Fruit fly (Drosophila melanogaster): ENCODE results near the gene PolE1.

Gene PolE1

dm6 chr3R:23367540-23367939 lies 19.6 kb downstream of the PolE1 start:
- TF ChIP-seq CG15710 (tag; optimal IDR thresholded peaks at IDR 0.05) = no peak
- TF ChIP-seq Ets98B (GFP tag; IDR thresholded peaks at IDR 0.05) = peak; percentile 43
- peak; percentile 0 for TF ChIP-seq Pif1A (GFP tag; optimal IDR thresholded peaks at IDR 0.05)
- TF ChIP-seq CG13204 (GFP tag; optimal IDR thresholded peaks at IDR 0.05) = no peak
- peak; percentile 53 for TF ChIP-seq CG8301 (tag; optimal IDR thresholded peaks at IDR 0.05)
- TF ChIP-seq Pif1B (GFP tag; optimal IDR thresholded peaks at IDR 0.05) = no peak
- TF ChIP-seq CG12605 (GFP tag; IDR thresholded peaks at IDR 0.05) = no peak
- peak; percentile 58 for TF ChIP-seq CG14655 (GFP tag; optimal IDR thresholded peaks at IDR 0.05)
- TF ChIP-seq fd96Ca (GFP tag; IDR thresholded peaks at IDR 0.05) = no peak
- TF ChIP-seq CG17806 (tag; optimal IDR thresholded peaks at IDR 0.05) = no peak
- no peak for TF ChIP-seq CG32121 (GFP tag; IDR thresholded peaks at IDR 0.05)
- no peak for TF ChIP-seq CG8159 (tag; optimal IDR thresholded peaks at IDR 0.05)
- TF ChIP-seq CG10348 (GFP tag; IDR thresholded peaks at IDR 0.05) = no peak
- TF ChIP-seq Snoo (tag; optimal IDR thresholded peaks at IDR 0.05) = no peak
- TF ChIP-seq gl (tag; optimal IDR thresholded peaks at IDR 0.05) = no peak
- no peak for TF ChIP-seq D1 (tag; optimal IDR thresholded peaks at IDR 0.05)
- TF ChIP-seq CG9948 (tag; optimal IDR thresholded peaks at IDR 0.05) = no peak
- TF ChIP-seq rn (GFP tag; IDR thresholded peaks at IDR 0.05) = no peak
- TF ChIP-seq CG4496 (GFP tag; IDR thresholded peaks at IDR 0.05) = peak; percentile 57; the same call in 2 of the 3 replicates

- TF ChIP-seq CG8301 (tag; optimal IDR thresholded peaks at IDR 0.05) (peak; percentile 44), CG15710 (tag; optimal IDR thresholded peaks at IDR 0.05) (peak; percentile 11), CG10348 (GFP tag; IDR thresholded peaks at IDR 0.05) (no peak), CG17806 (tag; optimal IDR thresholded peaks at IDR 0.05) (no peak), CG4496 (GFP tag; IDR thresholded peaks at IDR 0.05) (no peak), CG8159 (tag; optimal IDR thresholded peaks at IDR 0.05) (peak; percentile 8), CG9948 (tag; optimal IDR thresholded peaks at IDR 0.05) (peak; percentile 25), Pif1B (GFP tag; optimal IDR thresholded peaks at IDR 0.05) (peak; percentile 7), fd96Ca (GFP tag; IDR thresholded peaks at IDR 0.05) (0 out of 3 replicates have a peak, but pooled peaks have one; percentile 39), EcR (GFP tag; optimal IDR thresholded peaks at IDR 0.05) (no peak), Snoo (tag; optimal IDR thresholded peaks at IDR 0.05) (no peak), Pif1A (GFP tag; optimal IDR thresholded peaks at IDR 0.05) (peak; percentile 43), CG13204 (GFP tag; optimal IDR thresholded peaks at IDR 0.05) (no peak), CG14655 (GFP tag; optimal IDR thresholded peaks at IDR 0.05) (peak; percentile 60), Ets98B (GFP tag; IDR thresholded peaks at IDR 0.05) (no peak), D1 (tag; optimal IDR thresholded peaks at IDR 0.05) (no peak), CG34367 (tag; optimal IDR thresholded peaks at IDR 0.05) (peak; percentile 10), gl (tag; optimal IDR thresholded peaks at IDR 0.05) (no peak), CG12605 (GFP tag; IDR thresholded peaks at IDR 0.05) (no peak), rn (GFP tag; IDR thresholded peaks at IDR 0.05) (no peak), CG32121 (GFP tag; IDR thresholded peaks at IDR 0.05) (no peak)
Measured at dm6 chr3R:23368235-23368634, 20.3 kb downstream of the PolE1 start.

DNA sequence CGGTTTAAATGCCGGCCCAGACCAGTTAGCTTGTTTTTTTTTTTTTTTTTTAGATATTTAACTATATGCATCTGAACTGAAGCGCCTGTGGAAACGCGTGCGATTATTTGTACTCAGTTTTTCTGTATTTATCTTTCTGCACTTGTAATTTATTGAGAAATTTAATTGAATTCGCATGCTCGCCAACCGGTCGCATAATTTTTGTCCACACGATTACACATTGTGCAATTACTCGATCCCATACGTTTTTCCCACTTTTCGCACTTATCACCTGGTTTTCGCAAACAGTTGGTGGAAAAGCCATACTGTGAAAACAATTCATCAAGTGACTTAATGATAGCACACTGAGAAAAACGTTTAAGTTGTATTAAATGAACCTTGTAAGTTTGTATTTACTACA lies 24.7 kb downstream of the PolE1 start, which contains the start of gene CG42827:
Gene CG42827, plus strand, starts transcription at position 301 of the 400 bp plus-strand sequence.
- TF ChIP-seq rn (GFP tag; IDR thresholded peaks at IDR 0.05) (no peak), fd96Ca (GFP tag; IDR thresholded peaks at IDR 0.05) (no peak), CG8301 (tag; optimal IDR thresholded peaks at IDR 0.05) (no peak), CG12605 (GFP tag; IDR thresholded peaks at IDR 0.05) (no peak), Snoo (tag; optimal IDR thresholded peaks at IDR 0.05) (no peak), CG8159 (tag; optimal IDR thresholded peaks at IDR 0.05) (no peak), CG15710 (tag; optimal IDR thresholded peaks at IDR 0.05) (no peak), CG32121 (GFP tag; IDR thresholded peaks at IDR 0.05) (no peak), CG14655 (GFP tag; optimal IDR thresholded peaks at IDR 0.05) (no peak), CG9948 (tag; optimal IDR thresholded peaks at IDR 0.05) (no peak), EcR (GFP tag; optimal IDR thresholded peaks at IDR 0.05) (no peak), gl (tag; optimal IDR thresholded peaks at IDR 0.05) (no peak), Pif1A (GFP tag; optimal IDR thresholded peaks at IDR 0.05) (no peak), D1 (tag; optimal IDR thresholded peaks at IDR 0.05) (no peak), CG34367 (tag; optimal IDR thresholded peaks at IDR 0.05) (no peak), CG13204 (GFP tag; optimal IDR thresholded peaks at IDR 0.05) (no peak)

- no peak for TF ChIP-seq gl (tag; optimal IDR thresholded peaks at IDR 0.05)
- no peak for TF ChIP-seq CG32121 (GFP tag; IDR thresholded peaks at IDR 0.05)
- TF ChIP-seq CG15710 (tag; optimal IDR thresholded peaks at IDR 0.05) = no peak
- no peak for TF ChIP-seq fd96Ca (GFP tag; IDR thresholded peaks at IDR 0.05)
- TF ChIP-seq CG17806 (tag; optimal IDR thresholded peaks at IDR 0.05) = no peak
- no peak for TF ChIP-seq EcR (GFP tag; optimal IDR thresholded peaks at IDR 0.05)
- TF ChIP-seq CG12605 (GFP tag; IDR thresholded peaks at IDR 0.05) = no peak
- no peak for TF ChIP-seq CG34367 (tag; optimal IDR thresholded peaks at IDR 0.05)
- no peak for TF ChIP-seq CG13204 (GFP tag; optimal IDR thresholded peaks at IDR 0.05)
- TF ChIP-seq Pif1A (GFP tag; optimal IDR thresholded peaks at IDR 0.05) = no peak
- TF ChIP-seq rn (GFP tag; IDR thresholded peaks at IDR 0.05) = no peak
- no peak for TF ChIP-seq CG8159 (tag; optimal IDR thresholded peaks at IDR 0.05)
- no peak for TF ChIP-seq Ets98B (GFP tag; IDR thresholded peaks at IDR 0.05)
- no peak for TF ChIP-seq CG14655 (GFP tag; optimal IDR thresholded peaks at IDR 0.05)
- no peak for TF ChIP-seq Pif1B (GFP tag; optimal IDR thresholded peaks at IDR 0.05)
Measured at dm6 chr3R:23373403-23373802, 25.5 kb downstream of the PolE1 start, which contains the start of gene CG42828. CG42828 (plus strand) TSS chr3R:23373703.

DNA sequence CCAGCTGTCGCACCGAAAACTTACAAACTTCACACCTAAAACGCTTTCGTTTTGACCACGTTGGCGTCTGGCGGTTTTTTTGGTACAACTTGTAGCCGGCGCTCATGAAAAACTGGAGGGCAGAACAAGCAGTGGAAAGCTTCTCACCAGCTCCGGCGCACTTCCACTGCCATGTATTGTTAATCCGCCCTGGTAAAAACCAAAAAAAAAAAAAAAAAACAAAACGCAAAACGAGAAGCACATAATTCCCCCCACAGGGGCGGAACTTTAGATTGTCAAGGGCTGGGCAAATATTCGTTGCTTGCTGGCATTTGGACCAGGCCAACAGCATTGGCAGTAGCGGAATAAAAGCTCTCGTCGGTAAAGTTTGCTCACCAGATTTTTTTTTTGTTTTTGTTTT lies 26.4 kb downstream of the PolE1 start:
- TF ChIP-seq CG32121 (GFP tag; IDR thresholded peaks at IDR 0.05) (peak; percentile 89), Snoo (tag; optimal IDR thresholded peaks at IDR 0.05) (peak; percentile 57), CG10348 (GFP tag; IDR thresholded peaks at IDR 0.05) (no peak), Pif1B (GFP tag; optimal IDR thresholded peaks at IDR 0.05) (peak; percentile 51), CG4496 (GFP tag; IDR thresholded peaks at IDR 0.05) (peak; percentile 87), CG15710 (tag; optimal IDR thresholded peaks at IDR 0.05) (peak; percentile 10), CG13204 (GFP tag; optimal IDR thresholded peaks at IDR 0.05) (peak; percentile 23), CG34367 (tag; optimal IDR thresholded peaks at IDR 0.05) (no peak), CG8301 (tag; optimal IDR thresholded peaks at IDR 0.05) (peak; percentile 19), fd96Ca (GFP tag; IDR thresholded peaks at IDR 0.05) (peak; percentile 74; the same call in 2 of the 3 replicates), CG9948 (tag; optimal IDR thresholded peaks at IDR 0.05) (no peak), CG12605 (GFP tag; IDR thresholded peaks at IDR 0.05) (peak; percentile 81), CG8159 (tag; optimal IDR thresholded peaks at IDR 0.05) (peak; percentile 22), Pif1A (GFP tag; optimal IDR thresholded peaks at IDR 0.05) (peak; percentile 76), gl (tag; optimal IDR thresholded peaks at IDR 0.05) (peak; percentile 46), D1 (tag; optimal IDR thresholded peaks at IDR 0.05) (no peak), CG17806 (tag; optimal IDR thresholded peaks at IDR 0.05) (peak; percentile 20), CG14655 (GFP tag; optimal IDR thresholded peaks at IDR 0.05) (peak; percentile 30), EcR (GFP tag; optimal IDR thresholded peaks at IDR 0.05) (no peak), Ets98B (GFP tag; IDR thresholded peaks at IDR 0.05) (peak; percentile 84), rn (GFP tag; IDR thresholded peaks at IDR 0.05) (peak; percentile 51)

Data from whole organism, pupa.